Fruit fly (Drosophila melanogaster) whole organism, embryonic: Measurements from ENCODE around the gene tth.

Experiments used
- Adf1 ChIP-seq: fragments of 200-800 bp; sonication (Bioruptor generic); IDR thresholded peaks from 2 replicates; pipeline ENCODE4 v1.3.6; 2022; ENCODE audit warnings: missing biosample characterization, missing genetic modification characterization
- B-H1 ChIP-seq: fragments of 200-800 bp; sonication (Bioruptor generic); IDR thresholded peaks from 3 replicates; pipeline ENCODE4 v1.3.6; 2022; ENCODE audit warnings: missing biosample characterization, missing genetic modification characterization
- CG1024 ChIP-seq: fragments of 200-800 bp; sonication (Bioruptor generic); IDR thresholded peaks from 2 replicates; pipeline ENCODE4 v1.3.6; 2022; ENCODE audit warnings: missing biosample characterization, missing genetic modification characterization
- CG11560 ChIP-seq: fragments of 200-800 bp; sonication (Bioruptor generic); IDR thresholded peaks from 3 replicates; pipeline ENCODE4 v1.3.6; 2022; ENCODE audit warnings: missing biosample characterization, missing genetic modification characterization
- CG11696 ChIP-seq: fragments of 200-800 bp; sonication (Bioruptor generic); IDR thresholded peaks from 2 replicates; pipeline ENCODE4 v1.3.6; 2022; ENCODE audit warnings: missing biosample characterization, missing genetic modification characterization
- CG11723 ChIP-seq: fragments of 200-800 bp; sonication (Bioruptor generic); optimal IDR thresholded peaks from 2 replicates; lab custom pipeline; 2017; ENCODE audit warnings: missing biosample characterization, mild to moderate bottlenecking, missing genetic modification characterization
- CG17802 ChIP-seq: fragments of 200-800 bp; sonication (Bioruptor generic); optimal IDR thresholded peaks from 2 replicates; lab custom pipeline; 2018; ENCODE audit warnings: missing biosample characterization, mild to moderate bottlenecking, missing genetic modification characterization, moderate library complexity
- CG18764 ChIP-seq: fragments of 200-800 bp; sonication (Bioruptor generic); optimal IDR thresholded peaks from 3 replicates; lab custom pipeline; 2016; ENCODE audit warnings: missing biosample characterization, missing genetic modification characterization
- CG2120 ChIP-seq: fragments of 200-800 bp; sonication (Bioruptor generic); optimal IDR thresholded peaks from 3 replicates; lab custom pipeline; 2016; ENCODE audit warnings: missing biosample characterization, missing genetic modification characterization
- CG2129 ChIP-seq: fragments of 200-800 bp; sonication (Bioruptor generic); IDR thresholded peaks from 2 replicates; pipeline ENCODE4 v1.3.6; 2022; ENCODE audit warnings: missing biosample characterization, missing genetic modification characterization; ENCODE audit not compliant: partially characterized antibody
- CG33557 ChIP-seq: fragments of 200-800 bp; sonication (Bioruptor generic); optimal IDR thresholded peaks from 2 replicates; lab custom pipeline; 2019; ENCODE audit warnings: missing biosample characterization, mild to moderate bottlenecking, missing genetic modification characterization, moderate library complexity
- CG3995 ChIP-seq: fragments of 200-800 bp; sonication (Bioruptor generic); optimal IDR thresholded peaks from 3 replicates; lab custom pipeline; 2016; ENCODE audit warnings: missing biosample characterization, missing genetic modification characterization
- CG4360 ChIP-seq: fragments of 200-800 bp; sonication (Bioruptor generic); IDR thresholded peaks from 2 replicates; pipeline ENCODE4 v1.3.6; 2022; ENCODE audit warnings: missing biosample characterization, missing genetic modification characterization
- CG4730 ChIP-seq: fragments of 200-800 bp; sonication (Bioruptor generic); IDR thresholded peaks from 2 replicates; pipeline ENCODE4 v1.3.6; 2022; ENCODE audit warnings: missing biosample characterization, missing genetic modification characterization
- CG6813 ChIP-seq: fragments of 200-800 bp; sonication (Bioruptor generic); optimal IDR thresholded peaks from 2 replicates; lab custom pipeline; 2017; ENCODE audit warnings: missing biosample characterization, missing genetic modification characterization, mild to moderate bottlenecking, moderate library complexity, missing genetic modification reagents
- CG7963 ChIP-seq: fragments of 200-800 bp; sonication (Bioruptor generic); IDR thresholded peaks from 3 replicates; pipeline ENCODE4 v1.3.6; 2022; ENCODE audit warnings: missing biosample characterization, missing genetic modification characterization; ENCODE audit not compliant: partially characterized antibody
- CG9437 ChIP-seq: fragments of 200-800 bp; sonication (Bioruptor generic); optimal IDR thresholded peaks from 2 replicates; lab custom pipeline; 2018; ENCODE audit warnings: missing biosample characterization, mild to moderate bottlenecking, missing genetic modification characterization
- CG9797 ChIP-seq: fragments of 200-800 bp; sonication (Bioruptor generic); optimal IDR thresholded peaks from 3 replicates; lab custom pipeline; 2018; ENCODE audit warnings: missing biosample characterization, mild to moderate bottlenecking, missing genetic modification characterization
- ERR ChIP-seq: fragments of 200-800 bp; sonication (Bioruptor generic); optimal IDR thresholded peaks from 2 replicates; lab custom pipeline; 2016; ENCODE audit warnings: missing biosample characterization, missing genetic modification characterization
- Fer1 ChIP-seq: fragments of 200-800 bp; sonication (Bioruptor generic); optimal IDR thresholded peaks from 2 replicates; lab custom pipeline; 2017; ENCODE audit warnings: missing biosample characterization, mild to moderate bottlenecking, missing genetic modification characterization
- Gug ChIP-seq: fragments of 200-800 bp; sonication (Bioruptor generic); IDR thresholded peaks from 4 replicates; pipeline ENCODE4 v1.3.6; 2022; ENCODE audit warnings: missing biosample characterization, missing genetic modification characterization
- Hmr ChIP-seq: fragments of 200-800 bp; sonication (Bioruptor generic); optimal IDR thresholded peaks from 3 replicates; lab custom pipeline; 2017; ENCODE audit warnings: mild to moderate bottlenecking, missing biosample characterization, missing genetic modification reagents, missing genetic modification characterization
- Hr3 ChIP-seq: fragments of 200-800 bp; sonication (Bioruptor generic); optimal IDR thresholded peaks from 3 replicates; lab custom pipeline; 2016; ENCODE audit warnings: missing biosample characterization, missing genetic modification characterization
- Hr51 ChIP-seq, 2 experiments: fragments of 200-800 bp; sonication (Bioruptor generic); optimal IDR thresholded peaks; 2 replicates in 1 of 2; 3 replicates in 1 of 2; lab custom pipeline; 2016 to 2018; ENCODE audit warnings: missing biosample characterization in 2 of 2, missing genetic modification characterization in 2 of 2, mild to moderate bottlenecking in 1 of 2, moderate library complexity in 1 of 2
- Myb ChIP-seq: fragments of 200-800 bp; sonication (Bioruptor generic); optimal IDR thresholded peaks from 2 replicates; lab custom pipeline; 2016; ENCODE audit warnings: missing biosample characterization, missing genetic modification characterization
- Nf-YB ChIP-seq: fragments of 200-800 bp; sonication (Bioruptor generic); optimal IDR thresholded peaks from 3 replicates; lab custom pipeline; 2019; ENCODE audit warnings: missing biosample characterization, mild to moderate bottlenecking, missing genetic modification characterization, moderate library complexity
- Ptx1 ChIP-seq: fragments of 200-800 bp; sonication (Bioruptor generic); IDR thresholded peaks from 2 replicates; pipeline ENCODE4 v1.3.6; 2022; ENCODE audit warnings: missing biosample characterization, missing genetic modification characterization
- Scr ChIP-seq: fragments of 200-800 bp; sonication (Bioruptor generic); IDR thresholded peaks from 2 replicates; pipeline ENCODE4 v1.3.6; 2022; ENCODE audit warnings: missing biosample characterization, missing genetic modification characterization; ENCODE audit not compliant: partially characterized antibody
- TFAM ChIP-seq: fragments of 200-800 bp; sonication (Bioruptor generic); optimal IDR thresholded peaks from 2 replicates; lab custom pipeline; 2017; ENCODE audit warnings: missing biosample characterization, missing genetic modification characterization, inconsistent platforms
- amos ChIP-seq: fragments of 200-800 bp; sonication (Bioruptor generic); IDR thresholded peaks from 2 replicates; pipeline ENCODE4 v1.3.6; 2022; ENCODE audit warnings: missing biosample characterization, missing genetic modification characterization; ENCODE audit not compliant: partially characterized antibody
- ash1 ChIP-seq: fragments of 200-800 bp; sonication (Bioruptor generic); optimal IDR thresholded peaks from 2 replicates; lab custom pipeline; 2018; ENCODE audit warnings: missing biosample characterization, mild to moderate bottlenecking, missing genetic modification characterization
- chn ChIP-seq: fragments of 200-800 bp; sonication (Bioruptor generic); optimal IDR thresholded peaks from 2 replicates; lab custom pipeline; 2016; ENCODE audit warnings: missing biosample characterization, missing genetic modification characterization
- ci ChIP-seq: fragments of 200-800 bp; sonication (Bioruptor generic); IDR thresholded peaks from 3 replicates; pipeline ENCODE4 v1.3.6; 2022; ENCODE audit warnings: missing biosample characterization, missing genetic modification characterization
- corto ChIP-seq: fragments of 200-800 bp; sonication (Bioruptor generic); optimal IDR thresholded peaks from 2 replicates; lab custom pipeline; 2016; ENCODE audit warnings: missing biosample characterization, mild to moderate bottlenecking, missing genetic modification characterization, moderate library complexity
- crc ChIP-seq: fragments of 200-800 bp; sonication (Bioruptor generic); optimal IDR thresholded peaks from 2 replicates; lab custom pipeline; 2016; ENCODE audit warnings: missing biosample characterization, missing genetic modification characterization
- crol ChIP-seq: fragments of 200-800 bp; sonication (Bioruptor generic); IDR thresholded peaks from 2 replicates; pipeline ENCODE4 v1.3.6; 2022; ENCODE audit warnings: missing biosample characterization, missing genetic modification characterization
- dmrt99B ChIP-seq: fragments of 200-800 bp; sonication (Bioruptor generic); optimal IDR thresholded peaks from 2 replicates; lab custom pipeline; 2018; ENCODE audit warnings: missing biosample characterization, mild to moderate bottlenecking, missing genetic modification characterization, moderate library complexity
- exex ChIP-seq: fragments of 200-800 bp; sonication (Bioruptor generic); optimal IDR thresholded peaks from 4 replicates; lab custom pipeline; 2018; ENCODE audit warnings: missing biosample characterization, mild to moderate bottlenecking, missing genetic modification characterization, moderate library complexity
- eyg ChIP-seq: fragments of 200-800 bp; sonication (Bioruptor generic); optimal IDR thresholded peaks from 3 replicates; lab custom pipeline; 2016; ENCODE audit warnings: missing biosample characterization, missing genetic modification characterization
- fd64A ChIP-seq: fragments of 200-800 bp; sonication (Bioruptor generic); optimal IDR thresholded peaks from 3 replicates; lab custom pipeline; 2018; ENCODE audit warnings: missing biosample characterization, mild to moderate bottlenecking, missing genetic modification characterization
- fd96Cb ChIP-seq: fragments of 200-800 bp; sonication (Bioruptor generic); optimal IDR thresholded peaks from 2 replicates; lab custom pipeline; 2018; ENCODE audit warnings: missing biosample characterization, mild to moderate bottlenecking, missing genetic modification characterization, moderate library complexity
- lov ChIP-seq, 2 experiments: fragments of 200-800 bp in 1 of 2; fragments of >200 bp in 1 of 2; sonication (Bioruptor generic) in 1 of 2; IDR thresholded peaks in 1 of 2; optimal IDR thresholded peaks in 1 of 2; 2 replicates in 1 of 2; 3 replicates in 1 of 2; pipeline versions ENCODE4 v1.3.6 to Lab custom; 2017 to 2022; ENCODE audit warnings: missing biosample characterization in 1 of 2, missing genetic modification characterization in 1 of 2
- nom ChIP-seq: fragments of 200-800 bp; sonication (Bioruptor generic); optimal IDR thresholded peaks from 2 replicates; lab custom pipeline; 2017; ENCODE audit warnings: missing biosample characterization, missing genetic modification characterization, mild to moderate bottlenecking, moderate library complexity, missing genetic modification reagents
- ranshi ChIP-seq: fragments of 200-800 bp; sonication (Bioruptor generic); IDR thresholded peaks from 2 replicates; pipeline ENCODE4 v1.3.6; 2022; ENCODE audit warnings: missing biosample characterization, missing genetic modification characterization
- salm ChIP-seq: fragments of 200-800 bp; sonication (Bioruptor generic); optimal IDR thresholded peaks from 2 replicates; lab custom pipeline; 2018; ENCODE audit warnings: missing biosample characterization, mild to moderate bottlenecking, missing genetic modification characterization
- sr ChIP-seq: fragments of 200-800 bp; sonication (Bioruptor generic); IDR thresholded peaks from 3 replicates; pipeline ENCODE4 v1.3.6; 2022; ENCODE audit warnings: missing biosample characterization, missing genetic modification characterization
- zen ChIP-seq: fragments of 200-800 bp; sonication (Bioruptor generic); optimal IDR thresholded peaks from 3 replicates; lab custom pipeline; 2018; ENCODE audit warnings: missing biosample characterization, mild to moderate bottlenecking, missing genetic modification characterization, moderate library complexity
- zfh1 ChIP-seq: fragments of 200-800 bp; sonication (Bioruptor generic); IDR thresholded peaks from 3 replicates; pipeline ENCODE4 v1.3.6; 2022; ENCODE audit warnings: missing biosample characterization, missing genetic modification characterization

Gene tth

DNA sequence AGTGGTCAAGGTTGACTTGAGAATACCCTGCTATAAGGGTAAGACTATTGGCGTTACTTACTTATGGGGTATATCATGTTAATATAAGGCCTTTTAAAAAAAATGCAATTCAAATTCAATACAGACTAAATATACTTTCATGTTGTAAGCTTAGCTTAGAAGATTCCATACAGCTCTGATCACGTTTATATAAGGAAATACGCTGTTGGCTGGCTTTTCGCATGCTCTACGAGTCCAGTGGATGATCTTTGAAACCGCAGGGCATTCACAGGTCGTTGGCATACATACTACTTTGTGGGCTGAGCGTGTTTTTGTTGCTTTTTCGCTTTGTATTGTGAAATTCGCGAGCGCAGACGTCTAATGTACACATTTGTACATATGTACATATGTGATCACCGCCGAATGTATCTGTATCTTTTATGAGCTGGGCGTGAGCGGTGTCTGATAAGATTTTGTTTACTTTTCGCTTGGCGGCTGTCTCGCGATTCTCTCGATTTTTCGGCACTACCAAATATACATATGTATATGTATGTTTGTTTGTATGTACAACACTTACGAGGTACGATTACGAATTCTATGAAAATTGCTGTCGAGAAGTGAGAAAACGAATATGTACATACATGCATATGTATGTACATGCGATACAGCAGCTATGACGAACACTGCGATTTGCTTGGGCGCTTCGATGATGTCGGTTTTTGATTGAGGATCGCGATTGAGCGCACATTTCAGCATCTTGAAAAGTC is 18.0 kb upstream of the tth start (continued):
- TF ChIP-seq Myb (GFP tag; lab: Kevin White, UChicago) (peak; percentile 27), CG11723 (GFP tag; lab: Kevin White, UChicago) (no peak), B-H1 (GFP tag; lab: Robert Waterston, UW) (no peak; the same call in 2 of the 3 replicates), CG18764 (peak; percentile 24), CG4360 (GFP tag; lab: Robert Waterston, UW) (no peak), CG9437 (GFP tag; lab: Kevin White, UChicago) (no peak), zen (no peak), ranshi (GFP tag; lab: Robert Waterston, UW) (peak; percentile 18; the same call in 1 of the 2 replicates), Hr51 (GFP tag; optimal IDR thresholded peaks at IDR 0.05; lab: Kevin White, UChicago) (peak; percentile 14 to 20), CG4730 (GFP tag; lab: Robert Waterston, UW) (0 out of 2 replicates have a peak, but pooled peaks have one; percentile 16), Hr3 (GFP tag; lab: Kevin White, UChicago) (peak; percentile 18), fd96Cb (no peak), salm (tag; lab: Kevin White, UChicago) (no peak), crol (GFP tag; lab: Robert Waterston, UW) (no peak), CG33557 (peak; percentile 3), fd64A (peak; percentile 30), Ptx1 (GFP tag; lab: Robert Waterston, UW) (peak; percentile 39; the same call in 1 of the 2 replicates), ci (peak; percentile 64; the same call in 2 of the 3 replicates), dmrt99B (tag; lab: Kevin White, UChicago) (peak; percentile 33), crc (GFP tag; lab: Kevin White, UChicago) (peak; percentile 24), chn (GFP tag; lab: Kevin White, UChicago) (peak; percentile 25), sr (GFP tag; lab: Robert Waterston, UW) (0 out of 3 replicates have a peak, but pooled peaks have one; percentile 18), Scr (GFP tag; lab: Robert Waterston, UW) (no peak), TFAM (GFP tag; lab: Kevin White, UChicago) (no peak), CG11696 (GFP tag; lab: Robert Waterston, UW) (no peak; the same call in 1 of the 2 replicates), Fer1 (GFP tag; lab: Kevin White, UChicago) (peak; percentile 80), CG17802 (no peak), Nf-YB (peak; percentile 24), lov (optimal IDR thresholded peaks at IDR 0.05; lab: Kevin White, UChicago) (no peak), lov (GFP tag; IDR thresholded peaks at IDR 0.05; lab: Robert Waterston, UW) (no peak), exex (tag; lab: Kevin White, UChicago) (peak; percentile 31), ERR (GFP tag; lab: Kevin White, UChicago) (peak; percentile 38), CG2120 (GFP tag; lab: Kevin White, UChicago) (peak; percentile 83), corto (GFP tag; lab: Kevin White, UChicago) (no peak), CG1024 (no peak; the same call in 1 of the 2 replicates), Gug (peak; percentile 31; the same call in 2 of the 4 replicates), CG6813 (GFP tag; lab: Kevin White, UChicago) (peak; percentile 74), eyg (GFP tag; lab: Kevin White, UChicago) (no peak), ash1 (GFP tag; lab: Kevin White, UChicago) (peak; percentile 53), amos (GFP tag; lab: Robert Waterston, UW) (no peak), nom (no peak), Adf1 (GFP tag; lab: Robert Waterston, UW) (no peak), CG7963 (GFP tag; lab: Robert Waterston, UW) (no peak), zfh1 (GFP tag; lab: Robert Waterston, UW) (0 out of 3 replicates have a peak, but pooled peaks have one; percentile 24), CG3995 (no peak), CG2129 (GFP tag; lab: Robert Waterston, UW) (no peak), Hmr (GFP tag; lab: Kevin White, UChicago) (peak; percentile 81), CG9797 (no peak), CG11560 (tag; lab: Robert Waterston, UW) (no peak)
